Worm (Caenorhabditis elegans) whole organism, L1 larva: ENCODE data around the gene B0336.7.

ENCODE experiments used
- C16A3.4 ChIP-seq: fragments of 150-350 bp; optimal IDR thresholded peaks from 2 replicates; lab custom pipeline; 2014; ENCODE audit warnings: missing biosample characterization, missing genetic modification characterization
- Y116A8C.19 ChIP-seq: sonication (generic microtip); optimal IDR thresholded peaks from 2 replicates; lab custom pipeline; 2016; ENCODE audit warnings: missing compliant biosample characterization, missing genetic modification characterization, borderline replicate concordance
- alr-1 ChIP-seq: fragments of 200-800 bp; sonication (Bioruptor generic); optimal IDR thresholded peaks from 2 replicates; lab custom pipeline; 2018; ENCODE audit warnings: borderline replicate concordance, mild to moderate bottlenecking, missing genetic modification characterization, missing compliant biosample characterization
- aly-2 ChIP-seq: fragments of 150-350 bp; optimal IDR thresholded peaks from 2 replicates; lab custom pipeline; 2014; ENCODE audit warnings: missing biosample characterization, missing genetic modification characterization
- blmp-1 ChIP-seq: fragments of 150-350 bp; optimal IDR thresholded peaks from 2 replicates; lab custom pipeline; 2014; ENCODE audit warnings: missing biosample characterization, missing genetic modification characterization
- ceh-8 ChIP-seq: fragments of 200-800 bp; sonication (Bioruptor generic); optimal IDR thresholded peaks from 2 replicates; lab custom pipeline; 2018; ENCODE audit warnings: mild to moderate bottlenecking, missing genetic modification characterization, moderate library complexity, missing compliant biosample characterization
- ceh-88 ChIP-seq: fragments of 200-800 bp; sonication (Bioruptor generic); IDR thresholded peaks from 2 replicates; pipeline ENCODE4 v1.3.6; 2022; ENCODE audit warnings: missing genetic modification characterization, missing compliant biosample characterization
- ceh-90 ChIP-seq: sonication (generic microtip); optimal IDR thresholded peaks from 2 replicates; lab custom pipeline; 2016; ENCODE audit warnings: missing genetic modification characterization, missing compliant biosample characterization
- efl-1 ChIP-seq, 4 experiments: fragments of 150-350 bp; optimal IDR thresholded peaks in 3 of 4; peaks in 1 of 4; 1 replicate in 1 of 4; 2 replicates in 3 of 4; lab custom pipeline; 2014; ENCODE audit warnings: missing biosample characterization in 2 of 4, missing genetic modification characterization in 2 of 4, missing genetic modification reagents in 2 of 4
- elt-3 ChIP-seq, 6 experiments: fragments of 150-350 bp in 1 of 6; sonication (generic microtip); optimal IDR thresholded peaks; 2 replicates each; lab custom pipeline; 2017 to 2018; ENCODE audit warnings: missing biosample characterization in 6 of 6, missing genetic modification characterization in 6 of 6, inconsistent platforms in 1 of 6
- fkh-8 ChIP-seq: sonication (generic microtip); optimal IDR thresholded peaks from 2 replicates; lab custom pipeline; 2016; ENCODE audit warnings: mild to moderate bottlenecking, missing genetic modification characterization, missing compliant biosample characterization
- grh-1 ChIP-seq: fragments of 200-800 bp; sonication (Bioruptor generic); IDR thresholded peaks from 2 replicates; pipeline ENCODE4 v1.3.6; 2022; ENCODE audit warnings: missing genetic modification reagents, missing genetic modification characterization, missing compliant biosample characterization
- isw-1 ChIP-seq: fragments of 200-800 bp; sonication (Bioruptor generic); IDR thresholded peaks from 2 replicates; pipeline ENCODE4 v1.3.6; 2022; ENCODE audit warnings: missing genetic modification characterization, missing compliant biosample characterization
- lin-14 ChIP-seq: fragments of 200-800 bp; sonication (Bioruptor generic); optimal IDR thresholded peaks from 2 replicates; lab custom pipeline; 2018; ENCODE audit warnings: mild to moderate bottlenecking, missing genetic modification characterization, moderate library complexity, missing compliant biosample characterization
- lin-15B ChIP-seq: fragments of 150-350 bp; sonication (generic microtip); optimal IDR thresholded peaks from 3 replicates; lab custom pipeline; 2014; ENCODE audit warnings: missing biosample characterization, missing genetic modification characterization
- lin-35 ChIP-seq, 2 experiments: fragments of 150-350 bp; optimal IDR thresholded peaks; 2 replicates each; lab custom pipeline; 2014; ENCODE audit warnings: missing biosample characterization in 2 of 2, missing genetic modification characterization in 2 of 2, missing genetic modification reagents in 2 of 2
- lsy-2 ChIP-seq, 2 experiments: fragments of 150-350 bp; optimal IDR thresholded peaks; 2 replicates each; lab custom pipeline; 2014; ENCODE audit warnings: missing biosample characterization in 2 of 2, missing genetic modification characterization in 2 of 2
- mef-2 ChIP-seq: fragments of 150-350 bp; optimal IDR thresholded peaks from 2 replicates; lab custom pipeline; 2014; ENCODE audit warnings: missing biosample characterization, missing genetic modification characterization
- mep-1 ChIP-seq: fragments of 150-350 bp; optimal IDR thresholded peaks from 2 replicates; lab custom pipeline; 2014; ENCODE audit warnings: missing biosample characterization, missing genetic modification characterization
- nhr-12 ChIP-seq: sonication (generic microtip); optimal IDR thresholded peaks from 2 replicates; lab custom pipeline; 2017; ENCODE audit warnings: missing biosample characterization, missing genetic modification characterization
- nhr-237 ChIP-seq: fragments of 150-350 bp; optimal IDR thresholded peaks from 2 replicates; lab custom pipeline; 2014; ENCODE audit warnings: missing biosample characterization, missing genetic modification characterization
- nhr-28 ChIP-seq: fragments of 150-350 bp; optimal IDR thresholded peaks from 2 replicates; lab custom pipeline; 2014; ENCODE audit warnings: missing biosample characterization, missing genetic modification characterization
- nhr-47 ChIP-seq: sonication (generic microtip); optimal IDR thresholded peaks from 2 replicates; lab custom pipeline; 2016; ENCODE audit warnings: mild to moderate bottlenecking, missing genetic modification characterization, moderate library complexity, missing compliant biosample characterization
- nhr-76 ChIP-seq: sonication (generic microtip); optimal IDR thresholded peaks from 2 replicates; lab custom pipeline; 2017; ENCODE audit warnings: missing biosample characterization, missing genetic modification characterization
- nhr-77 ChIP-seq: fragments of 150-350 bp; optimal IDR thresholded peaks from 2 replicates; lab custom pipeline; 2014; ENCODE audit warnings: missing biosample characterization, missing genetic modification characterization
- nhr-85 ChIP-seq: sonication (generic microtip); peaks from one replicate; lab custom pipeline; 2016; ENCODE audit warnings: missing genetic modification characterization, inconsistent platforms, missing compliant biosample characterization
- nhr-90 ChIP-seq: sonication (generic microtip); optimal IDR thresholded peaks from 2 replicates; lab custom pipeline; 2016; ENCODE audit warnings: mild to moderate bottlenecking, missing genetic modification characterization, missing compliant biosample characterization; ENCODE audit not compliant: poor library complexity
- pax-3 ChIP-seq: fragments of 200-800 bp; sonication (Bioruptor generic); optimal IDR thresholded peaks from 2 replicates; lab custom pipeline; 2018; ENCODE audit warnings: mild to moderate bottlenecking, missing genetic modification characterization, moderate library complexity, missing compliant biosample characterization
- pqm-1 ChIP-seq: sonication (generic microtip); optimal IDR thresholded peaks from 3 replicates; lab custom pipeline; 2017; ENCODE audit warnings: missing biosample characterization, missing genetic modification characterization
- tbx-2 ChIP-seq: sonication (generic microtip); optimal IDR thresholded peaks from 2 replicates; lab custom pipeline; 2016; ENCODE audit warnings: missing genetic modification characterization, missing compliant biosample characterization
- vab-15 ChIP-seq: sonication (generic microtip); optimal IDR thresholded peaks from 2 replicates; lab custom pipeline; 2017; ENCODE audit warnings: missing genotype, mild to moderate bottlenecking, missing genetic modification characterization, missing compliant biosample characterization

B0336.7 gene

DNA sequence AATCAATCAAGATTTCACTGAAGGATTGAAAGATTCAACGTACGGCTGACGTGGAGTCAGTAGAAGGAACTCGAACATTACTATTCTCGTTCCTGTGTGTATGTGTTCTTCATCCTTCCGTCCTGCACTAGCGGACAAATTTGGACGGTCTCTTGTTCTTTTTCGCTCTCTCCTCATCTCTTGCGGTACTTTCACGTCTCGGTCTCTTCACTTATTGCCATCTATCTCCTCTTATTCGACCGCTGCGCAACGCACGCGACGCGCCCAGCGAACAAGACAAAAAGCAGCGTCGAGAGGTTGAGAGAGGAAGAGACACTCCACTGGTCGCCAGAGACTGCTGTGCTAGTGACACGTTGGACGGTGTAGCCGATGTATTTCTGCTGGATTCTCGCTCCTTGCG is 18.3 kb upstream of the B0336.7 start (continued):
- TF ChIP-seq mef-2 (tag; lab: Kevin White, UChicago), result no peak
- no peak for TF ChIP-seq nhr-76 (tag; lab: Kevin White, UChicago)
- TF ChIP-seq nhr-77 (tag; lab: Kevin White, UChicago), result peak; percentile 43
- peak; percentile 46 for TF ChIP-seq tbx-2
- TF ChIP-seq, all 84 proteins: peak for 30

DNA sequence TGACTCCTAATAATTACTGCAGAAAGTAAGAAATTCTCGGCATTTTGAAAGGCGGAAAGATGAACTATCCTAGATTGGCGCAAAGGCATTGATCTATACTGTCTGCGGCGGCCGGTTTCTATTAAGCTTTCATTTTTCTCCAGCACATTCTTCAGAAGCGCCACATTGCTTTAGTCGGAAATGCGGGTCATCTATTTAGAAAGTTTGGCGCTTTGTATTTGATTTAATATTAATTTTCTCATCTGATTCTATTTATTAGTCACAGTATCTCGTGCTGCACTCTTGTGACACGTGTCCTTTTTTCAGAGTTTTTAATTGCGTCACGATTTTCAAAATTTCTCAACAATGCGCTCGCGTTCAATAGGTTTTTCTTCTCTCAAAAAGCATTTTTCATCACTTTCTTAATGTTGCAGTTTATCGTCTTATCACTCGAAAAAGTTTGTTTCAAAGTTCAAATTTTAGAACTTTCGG is 17.9 kb upstream of the B0336.7 start:
- no peak for TF ChIP-seq ceh-88 (GFP tag; lab: Robert Waterston, UW)
- TF ChIP-seq efl-1 (optimal IDR thresholded peaks at IDR 0.05; lab: Kevin White, UChicago), result no peak
- TF ChIP-seq efl-1 (GFP tag; optimal IDR thresholded peaks at IDR 0.05 in 1 of 2; lab: Kevin White, UChicago), result peak in 1 of 2 experiments; percentile 78
- TF ChIP-seq ceh-8 (GFP tag; lab: Kevin White, UChicago), result no peak
- TF ChIP-seq blmp-1 (tag; lab: Kevin White, UChicago), result peak; percentile 31
- TF ChIP-seq isw-1 (GFP tag; lab: Robert Waterston, UW), result no peak
- TF ChIP-seq aly-2 (tag; lab: Kevin White, UChicago), result no peak
- TF ChIP-seq mep-1 (tag; lab: Kevin White, UChicago), result no peak
- TF ChIP-seq nhr-85 (tag; lab: Kevin White, UChicago), result peak; percentile 56
- no peak for TF ChIP-seq lin-15B (tag; lab: Kevin White, UChicago)
- no peak for TF ChIP-seq grh-1 (GFP tag; lab: Robert Waterston, UW)
- TF ChIP-seq, all 84 proteins: peak for 3

DNA sequence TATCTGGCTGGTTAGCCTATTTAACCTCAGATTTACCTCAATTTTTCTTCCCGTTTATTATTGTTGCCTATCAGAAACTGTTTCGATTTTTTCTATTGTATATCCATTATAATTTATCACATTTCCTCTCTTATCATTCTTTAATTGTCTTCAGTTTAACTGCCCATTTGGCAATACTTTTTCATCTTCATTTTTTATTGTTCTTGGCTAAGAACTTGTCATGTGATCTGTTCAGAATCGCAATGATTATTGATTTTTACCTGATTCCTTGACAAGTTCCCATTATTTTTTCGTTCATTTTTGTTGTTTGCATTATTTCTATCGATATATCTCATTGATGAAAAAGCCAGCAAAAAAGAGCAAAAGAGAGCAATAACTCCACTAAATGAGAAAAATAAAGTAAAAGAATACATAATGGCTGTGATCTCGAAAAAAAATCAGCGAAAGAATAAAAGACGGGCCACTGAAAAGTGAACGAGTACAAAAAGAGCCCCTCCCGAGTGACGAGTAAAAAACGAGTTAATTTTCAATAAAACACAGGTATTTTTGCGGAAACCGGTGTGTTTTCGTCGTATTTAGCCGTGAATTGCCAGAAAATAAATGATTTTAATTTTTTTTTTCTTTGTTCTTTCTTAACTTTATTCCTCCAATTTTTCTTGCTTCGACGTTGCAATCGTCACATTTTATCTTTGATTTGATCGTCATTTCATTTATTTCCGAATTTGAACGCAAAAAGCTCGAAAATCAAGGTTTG is 17.2 kb upstream of the B0336.7 start, which contains the start of gene arf-1:
arf-1 (plus strand) TSS at position 657 of the 754 bp plus-strand sequence.
- TF ChIP-seq lin-14 (GFP tag; lab: Kevin White, UChicago), result peak; percentile 1
- TF ChIP-seq pax-3 (tag; lab: Kevin White, UChicago), result no peak
- TF ChIP-seq pqm-1 (tag; lab: Kevin White, UChicago), result no peak
- TF ChIP-seq nhr-237 (tag; lab: Kevin White, UChicago), result no peak
- TF ChIP-seq lsy-2 (tag; optimal IDR thresholded peaks at IDR 0.05; lab: Kevin White, UChicago), result no peak
- TF ChIP-seq lin-15B (tag; lab: Kevin White, UChicago), result no peak
- TF ChIP-seq ceh-90 (tag; lab: Kevin White, UChicago), result no peak
- TF ChIP-seq nhr-28 (tag; lab: Kevin White, UChicago), result no peak
- TF ChIP-seq elt-3 (tag; optimal IDR thresholded peaks at IDR 0.05; lab: Kevin White, UChicago), result peak in 1 of 6 experiments; percentile 8
- peak in 1 of 2 experiments; percentile 29 for TF ChIP-seq lin-35 (GFP tag; optimal IDR thresholded peaks at IDR 0.05; lab: Kevin White, UChicago)

DNA sequence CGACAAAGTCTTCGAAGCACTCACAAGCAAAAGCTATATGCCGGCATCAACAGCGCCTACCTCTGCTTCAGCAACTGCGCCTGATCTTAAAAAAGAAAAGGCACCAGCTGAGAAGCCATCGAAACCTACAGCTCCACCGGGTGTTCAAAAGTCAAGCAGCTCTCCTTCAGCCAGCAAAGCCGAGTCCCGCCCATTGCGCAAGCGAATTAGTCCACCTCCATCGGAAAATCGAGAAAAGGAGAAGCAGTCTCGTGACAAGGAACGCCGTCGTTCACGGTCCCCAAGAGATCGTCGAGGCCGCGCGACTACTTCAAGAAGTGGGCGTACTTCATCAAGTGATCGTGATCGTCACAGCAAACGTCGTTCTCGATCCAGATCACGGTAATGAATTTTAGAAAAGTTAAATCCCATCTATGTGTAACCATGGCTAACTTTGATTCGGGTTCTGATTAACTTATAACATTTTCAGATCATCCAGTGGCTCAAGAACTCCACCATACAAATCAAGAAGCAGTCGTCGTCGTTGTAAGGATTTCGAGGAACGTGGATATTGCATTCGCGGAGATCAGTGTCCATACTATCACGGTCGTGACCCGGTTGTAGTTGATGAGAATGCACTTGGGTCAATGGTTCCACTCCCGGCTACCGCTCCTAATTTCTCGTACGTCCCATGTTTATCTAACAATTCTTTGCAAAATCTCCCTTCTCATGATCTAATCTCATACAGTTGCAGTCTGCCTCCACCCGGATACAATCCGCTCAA is 14.9 kb upstream of the B0336.7 start:
- no peak for TF ChIP-seq C16A3.4 (tag; lab: Kevin White, UChicago)
- no peak for TF ChIP-seq elt-3 (tag; optimal IDR thresholded peaks at IDR 0.05; lab: Kevin White, UChicago)
- TF ChIP-seq nhr-90 (tag; lab: Kevin White, UChicago), result no peak
- TF ChIP-seq ceh-88 (GFP tag; lab: Robert Waterston, UW), result no peak
- TF ChIP-seq nhr-47 (tag; lab: Kevin White, UChicago), result no peak
- TF ChIP-seq nhr-85 (tag; lab: Kevin White, UChicago), result no peak
- TF ChIP-seq alr-1 (tag; lab: Kevin White, UChicago), result no peak
- TF ChIP-seq nhr-12 (tag; lab: Kevin White, UChicago), result no peak
- TF ChIP-seq nhr-28 (tag; lab: Kevin White, UChicago), result no peak
- no peak for TF ChIP-seq Y116A8C.19
- TF ChIP-seq fkh-8 (tag; lab: Kevin White, UChicago), result no peak
- TF ChIP-seq lsy-2 (tag; optimal IDR thresholded peaks at IDR 0.05; lab: Kevin White, UChicago), result no peak
- no peak for TF ChIP-seq vab-15 (tag; lab: Kevin White, UChicago)
